Worm (Caenorhabditis elegans) whole organism, late embryonic: ENCODE results near the gene wrt-7.

Experiments used
- C08G9.2 ChIP-seq: sonication (generic microtip); optimal IDR thresholded peaks from 2 replicates; lab custom pipeline; 2016; ENCODE audit warnings: mild to moderate bottlenecking, missing genetic modification characterization, moderate library complexity, missing compliant biosample characterization
- C38D4.7 ChIP-seq: fragments of 200-800 bp; sonication (Bioruptor generic); optimal IDR thresholded peaks from 2 replicates; lab custom pipeline; 2018; ENCODE audit warnings: mild to moderate bottlenecking, missing genetic modification characterization, moderate library complexity, missing compliant biosample characterization
- F13H6.1 ChIP-seq: sonication (generic microtip); optimal IDR thresholded peaks from 2 replicates; lab custom pipeline; 2016; ENCODE audit warnings: missing genetic modification characterization, missing compliant biosample characterization
- K02D7.2 ChIP-seq: sonication (generic microtip); optimal IDR thresholded peaks from 2 replicates; lab custom pipeline; 2017; ENCODE audit warnings: mild to moderate bottlenecking, missing genetic modification characterization, missing compliant biosample characterization
- K09A11.1 ChIP-seq: sonication (generic microtip); optimal IDR thresholded peaks from 2 replicates; lab custom pipeline; 2017; ENCODE audit warnings: antibody characterized with exemption, mild to moderate bottlenecking, missing genetic modification characterization, missing compliant biosample characterization; ENCODE audit not compliant: insufficient read depth
- T23F11.4 ChIP-seq: fragments of 200-800 bp; sonication (Bioruptor generic); optimal IDR thresholded peaks from 2 replicates; lab custom pipeline; 2018; ENCODE audit warnings: mild to moderate bottlenecking, missing genetic modification characterization, missing compliant biosample characterization
- Y22D7AL.16 ChIP-seq: sonication (generic microtip); optimal IDR thresholded peaks from 2 replicates; lab custom pipeline; 2016; ENCODE audit warnings: missing genetic modification characterization, missing compliant biosample characterization
- ceh-18 ChIP-seq: sonication (generic microtip); optimal IDR thresholded peaks from 2 replicates; lab custom pipeline; 2016; ENCODE audit warnings: missing genetic modification characterization, missing compliant biosample characterization
- ceh-22 ChIP-seq: sonication (generic microtip); optimal IDR thresholded peaks from 2 replicates; lab custom pipeline; 2017; ENCODE audit warnings: missing biosample characterization, missing genetic modification characterization
- ceh-24 ChIP-seq: sonication (generic microtip); optimal IDR thresholded peaks from 2 replicates; lab custom pipeline; 2016; ENCODE audit warnings: mild to moderate bottlenecking, missing genetic modification characterization, missing compliant biosample characterization
- ceh-30 ChIP-seq: fragments of 150-350 bp; optimal IDR thresholded peaks from 2 replicates; lab custom pipeline; 2014; ENCODE audit warnings: missing biosample characterization, missing genetic modification characterization
- ceh-34 ChIP-seq: sonication (generic microtip); optimal IDR thresholded peaks from 2 replicates; lab custom pipeline; 2016; ENCODE audit warnings: mild to moderate bottlenecking, missing genetic modification characterization, missing compliant biosample characterization
- ceh-45 ChIP-seq: fragments of 200-800 bp; sonication (Bioruptor generic); IDR thresholded peaks from 2 replicates; pipeline ENCODE4 v1.3.6; 2022; ENCODE audit warnings: missing genetic modification reagents, missing genetic modification characterization, missing compliant biosample characterization
- che-1 ChIP-seq: sonication (generic microtip); optimal IDR thresholded peaks from 2 replicates; lab custom pipeline; 2016; ENCODE audit warnings: mild to moderate bottlenecking, missing genetic modification characterization, missing compliant biosample characterization
- elt-2 ChIP-seq: sonication (generic microtip); optimal IDR thresholded peaks from 2 replicates; lab custom pipeline; 2016; ENCODE audit warnings: missing genetic modification reagents, missing genetic modification characterization, missing compliant biosample characterization
- elt-4 ChIP-seq: sonication (generic microtip); optimal IDR thresholded peaks from 2 replicates; lab custom pipeline; 2016; ENCODE audit warnings: missing genetic modification characterization, missing compliant biosample characterization
- gmeb-2 ChIP-seq: sonication (generic microtip); optimal IDR thresholded peaks from 2 replicates; lab custom pipeline; 2016; ENCODE audit warnings: missing genetic modification characterization, inconsistent platforms, missing compliant biosample characterization
- hlh-13 ChIP-seq: fragments of 200-800 bp; sonication (Bioruptor generic); optimal IDR thresholded peaks from 2 replicates; lab custom pipeline; 2018; ENCODE audit warnings: mild to moderate bottlenecking, missing genetic modification characterization, missing compliant biosample characterization
- lin-11 ChIP-seq: fragments of 200-800 bp; sonication (Bioruptor generic); optimal IDR thresholded peaks from 2 replicates; lab custom pipeline; 2018; ENCODE audit warnings: mild to moderate bottlenecking, missing genetic modification characterization, missing compliant biosample characterization
- madf-2 ChIP-seq: sonication (generic microtip); optimal IDR thresholded peaks from 2 replicates; lab custom pipeline; 2017; ENCODE audit warnings: missing genetic modification characterization, missing compliant biosample characterization
- nfya-1 ChIP-seq: sonication (generic microtip); optimal IDR thresholded peaks from 2 replicates; lab custom pipeline; 2017; ENCODE audit warnings: missing genetic modification characterization, mild to moderate bottlenecking, missing compliant biosample characterization, antibody characterized with exemption, moderate library complexity
- npax-4 ChIP-seq: sonication (generic microtip); optimal IDR thresholded peaks from 2 replicates; lab custom pipeline; 2016; ENCODE audit warnings: missing genetic modification characterization, missing compliant biosample characterization
- pat-9 ChIP-seq: fragments of 200-800 bp; sonication (Bioruptor generic); optimal IDR thresholded peaks from 2 replicates; lab custom pipeline; 2018; ENCODE audit warnings: mild to moderate bottlenecking, missing genetic modification characterization, moderate library complexity, missing compliant biosample characterization
- pax-1 ChIP-seq: fragments of 150-350 bp; optimal IDR thresholded peaks from 2 replicates; lab custom pipeline; 2014; ENCODE audit warnings: missing biosample characterization, missing genetic modification characterization
- pha-2 ChIP-seq: sonication (generic microtip); optimal IDR thresholded peaks from 2 replicates; lab custom pipeline; 2017; ENCODE audit warnings: mild to moderate bottlenecking, missing genetic modification characterization, missing compliant biosample characterization
- pqm-1 ChIP-seq: sonication (generic microtip); optimal IDR thresholded peaks from 2 replicates; lab custom pipeline; 2016; ENCODE audit warnings: missing genetic modification characterization, missing compliant biosample characterization
- pros-1 ChIP-seq: fragments of 150-350 bp; optimal IDR thresholded peaks from 2 replicates; lab custom pipeline; 2014; ENCODE audit warnings: missing biosample characterization, missing genetic modification reagents, missing genetic modification characterization
- ref-2 ChIP-seq: sonication (generic microtip); optimal IDR thresholded peaks from 2 replicates; lab custom pipeline; 2016; ENCODE audit warnings: missing genetic modification characterization, missing compliant biosample characterization
- rnt-1 ChIP-seq: sonication (generic microtip); optimal IDR thresholded peaks from 2 replicates; lab custom pipeline; 2016; ENCODE audit warnings: missing genetic modification characterization, missing compliant biosample characterization
- sox-2 ChIP-seq: fragments of 200-800 bp; sonication (Bioruptor generic); IDR thresholded peaks from 2 replicates; pipeline ENCODE4 v1.3.6; 2022; ENCODE audit warnings: missing genetic modification reagents, missing genetic modification characterization, missing compliant biosample characterization
- syd-9 ChIP-seq: sonication (generic microtip); optimal IDR thresholded peaks from 2 replicates; lab custom pipeline; 2016; ENCODE audit warnings: mild to moderate bottlenecking, missing genetic modification characterization, moderate library complexity, missing compliant biosample characterization
- tbx-2 ChIP-seq: sonication (generic microtip); optimal IDR thresholded peaks from 2 replicates; lab custom pipeline; 2016; ENCODE audit warnings: missing genetic modification characterization, missing compliant biosample characterization
- ttx-3 ChIP-seq: sonication (generic microtip); optimal IDR thresholded peaks from 2 replicates; lab custom pipeline; 2016; ENCODE audit warnings: missing genetic modification reagents, missing genetic modification characterization, missing compliant biosample characterization
- unc-3 ChIP-seq, 2 experiments: fragments of 200-800 bp in 1 of 2; sonication (Bioruptor generic) in 1 of 2; sonication (generic microtip) in 1 of 2; conservative IDR thresholded peaks in 1 of 2; optimal IDR thresholded peaks in 1 of 2; 2 replicates each; pipeline versions ENCODE4 v1.3.6 to Lab custom; 2016 to 2022; ENCODE audit warnings: missing compliant biosample characterization in 2 of 2, missing genetic modification characterization in 2 of 2, missing genetic modification reagents in 1 of 2
- unc-42 ChIP-seq: sonication (generic microtip); optimal IDR thresholded peaks from 2 replicates; lab custom pipeline; 2016; ENCODE audit warnings: missing genotype, missing genetic modification characterization, missing compliant biosample characterization
- unc-55 ChIP-seq: sonication (generic microtip); optimal IDR thresholded peaks from 2 replicates; lab custom pipeline; 2017; ENCODE audit warnings: missing biosample characterization, missing genetic modification reagents, missing genetic modification characterization
- zip-5 ChIP-seq: sonication (generic microtip); optimal IDR thresholded peaks from 2 replicates; lab custom pipeline; 2016; ENCODE audit warnings: missing genetic modification characterization, missing compliant biosample characterization

The wrt-7 gene

ce11 chrV:15310780-15311179 is 26.5 kb downstream of the wrt-7 start, which contains the start of gene irld-62:
irld-62 (plus strand) TSS chrV:15311080.
- TF ChIP-seq T23F11.4 (GFP tag; lab: Kevin White, UChicago) (no peak), ceh-22 (no peak), C08G9.2 (tag; lab: Kevin White, UChicago) (no peak), unc-3 (GFP tag; conservative IDR thresholded peaks at IDR 0.05; lab: Robert Waterston, UW) (no peak), unc-3 (tag; optimal IDR thresholded peaks at IDR 0.05; lab: Kevin White, UChicago) (no peak), unc-42 (tag; lab: Kevin White, UChicago) (no peak), ref-2 (tag; lab: Kevin White, UChicago) (no peak), rnt-1 (tag; lab: Kevin White, UChicago) (no peak), pros-1 (no peak), C38D4.7 (GFP tag; lab: Kevin White, UChicago) (no peak), ceh-30 (tag; lab: Kevin White, UChicago) (no peak), pqm-1 (no peak), K09A11.1 (tag; lab: Kevin White, UChicago) (no peak), madf-2 (tag; lab: Kevin White, UChicago) (no peak), pat-9 (tag; lab: Kevin White, UChicago) (no peak), ceh-34 (tag; lab: Kevin White, UChicago) (no peak), elt-4 (tag; lab: Kevin White, UChicago) (no peak), npax-4 (no peak), unc-55 (no peak), nfya-1 (tag; lab: Kevin White, UChicago) (no peak), sox-2 (GFP tag; lab: Robert Waterston, UW) (no peak)
- TF ChIP-seq, all 69 proteins: peak for 0

- TF ChIP-seq sox-2 (GFP tag; lab: Robert Waterston, UW): no peak
- no peak for TF ChIP-seq syd-9 (tag; lab: Kevin White, UChicago)
- TF ChIP-seq pax-1 (tag; lab: Kevin White, UChicago): no peak
- TF ChIP-seq gmeb-2 (tag; lab: Kevin White, UChicago): no peak
- TF ChIP-seq K02D7.2 (tag; lab: Kevin White, UChicago): no peak
- no peak for TF ChIP-seq Y22D7AL.16 (tag; lab: Kevin White, UChicago)
Observed at ce11 chrV:15309011-15309410, 28.3 kb downstream of the wrt-7 start, which contains the start of gene srz-10. srz-10 (minus strand) TSS chrV:15309098.

DNA sequence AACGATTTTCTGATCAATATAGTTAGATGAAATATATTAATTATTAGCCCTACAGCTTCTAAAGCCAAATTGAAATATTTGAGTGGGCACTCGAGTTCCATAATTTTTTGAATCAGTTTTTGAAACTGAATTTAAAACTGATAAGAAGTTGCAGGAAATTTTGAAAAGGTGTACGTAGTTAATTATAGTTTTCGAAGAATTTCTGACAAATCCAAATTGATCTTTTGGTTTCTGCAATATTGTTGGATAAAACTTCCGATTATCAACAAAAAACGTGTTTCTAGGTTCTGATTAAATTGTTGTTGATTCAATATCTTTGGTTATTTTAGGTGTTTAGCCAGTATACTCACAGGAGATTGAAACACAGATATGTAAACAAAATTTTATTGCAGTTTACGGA is 30.6 kb downstream of the wrt-7 start, which contains the start of gene T26H8.4:
T26H8.4 (minus strand) TSS at position 101 of the 400 bp plus-strand sequence.
- TF ChIP-seq elt-2 (no peak), elt-4 (tag; lab: Kevin White, UChicago) (no peak), ceh-18 (tag; lab: Kevin White, UChicago) (no peak), che-1 (tag; lab: Kevin White, UChicago) (no peak), sox-2 (GFP tag; lab: Robert Waterston, UW) (no peak), lin-11 (tag; lab: Kevin White, UChicago) (no peak), ref-2 (tag; lab: Kevin White, UChicago) (no peak), zip-5 (tag; lab: Kevin White, UChicago) (no peak), F13H6.1 (no peak), K02D7.2 (tag; lab: Kevin White, UChicago) (no peak), ttx-3 (tag; lab: Kevin White, UChicago) (no peak), pax-1 (tag; lab: Kevin White, UChicago) (no peak), nfya-1 (tag; lab: Kevin White, UChicago) (no peak), hlh-13 (no peak), C38D4.7 (GFP tag; lab: Kevin White, UChicago) (no peak), unc-3 (GFP tag; conservative IDR thresholded peaks at IDR 0.05; lab: Robert Waterston, UW) (no peak), unc-3 (tag; optimal IDR thresholded peaks at IDR 0.05; lab: Kevin White, UChicago) (no peak), tbx-2 (tag; lab: Kevin White, UChicago) (no peak), pha-2 (tag; lab: Kevin White, UChicago) (no peak)

DNA sequence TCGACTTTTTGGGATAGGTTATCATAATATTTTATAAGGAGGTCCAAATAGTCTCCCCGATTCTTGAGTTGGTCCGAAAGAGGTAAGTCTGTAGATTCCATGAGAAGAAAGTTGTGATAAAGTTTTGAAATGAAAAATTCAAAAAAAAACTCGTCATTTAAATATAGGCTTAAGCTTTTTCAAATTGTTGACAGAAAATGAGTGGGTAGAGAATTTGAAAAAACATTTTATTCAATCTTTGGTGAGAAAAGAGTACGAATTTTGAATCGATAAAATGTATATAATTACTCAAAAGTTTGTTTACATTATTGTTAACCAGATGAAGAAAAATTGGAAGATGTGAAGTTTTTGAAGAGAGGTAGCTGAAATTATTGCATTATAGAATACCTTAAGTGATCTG is 31.8 kb downstream of the wrt-7 start, which contains the start of gene T26H8.5:
T26H8.5 (minus strand) TSS at position 101 of the 400 bp plus-strand sequence.
- TF ChIP-seq T23F11.4 (GFP tag; lab: Kevin White, UChicago) (no peak), ref-2 (tag; lab: Kevin White, UChicago) (no peak), ceh-45 (GFP tag; lab: Robert Waterston, UW) (no peak), ceh-24 (no peak), zip-5 (tag; lab: Kevin White, UChicago) (no peak)
